Worm (Caenorhabditis elegans): Measurements from ENCODE around the gene best-5.

DNA sequence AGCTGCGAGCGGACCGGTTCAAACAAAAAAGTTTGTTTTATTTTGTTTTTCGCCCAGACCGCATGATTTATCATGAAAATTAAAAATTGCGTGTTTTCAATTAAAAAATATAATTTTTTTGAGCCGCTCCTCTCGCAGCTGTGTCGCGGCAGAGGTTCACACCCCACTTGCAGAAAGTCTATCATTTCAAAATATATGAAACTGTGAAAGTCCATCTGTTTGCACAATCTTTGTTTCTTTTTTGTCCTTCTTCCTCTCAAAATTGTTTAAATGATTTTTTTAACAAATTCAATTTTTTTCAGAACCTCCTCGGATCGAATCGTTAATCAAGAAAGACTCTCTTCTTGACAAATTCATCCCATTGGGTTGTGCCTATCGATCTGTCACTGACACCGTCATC lies 9.5 kb upstream of the best-5 start, which contains the start of gene tlk-1:
- TF ChIP-seq ceh-63 (GFP tag; optimal IDR thresholded peaks at IDR 0.05) = no peak
- TF ChIP-seq egl-27 (tag; optimal IDR thresholded peaks at IDR 0.05) = no peak
- TF ChIP-seq nhr-85 (tag) = no peak
- no peak for TF ChIP-seq zip-4 (GFP tag; optimal IDR thresholded peaks at IDR 0.05)
- TF ChIP-seq ama-1 (optimal IDR thresholded peaks at IDR 0.05) = no peak

Data from whole organism, L1 larva.